Worm (Caenorhabditis elegans): ENCODE measurements around the gene pcrg-1.

DNA sequence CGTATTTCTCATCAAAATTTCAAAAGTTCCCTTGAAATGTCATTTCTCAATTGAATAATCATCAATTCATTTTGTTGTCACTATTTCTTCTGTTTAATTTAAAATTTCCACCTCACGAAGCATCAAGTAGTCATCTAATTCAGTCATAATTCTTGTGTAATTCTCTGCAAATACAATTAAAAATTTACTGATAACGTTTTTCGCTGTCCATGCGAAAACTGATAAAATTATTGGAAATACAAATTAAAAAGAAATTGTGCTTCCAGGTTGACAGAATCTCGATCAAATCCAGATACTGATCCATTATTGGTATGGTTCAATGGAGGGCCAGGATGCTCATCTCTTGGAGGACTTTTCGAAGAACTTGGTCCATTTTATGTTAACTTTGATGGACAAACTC is 32.9 kb downstream of the pcrg-1 start:
- no peak for TF ChIP-seq unc-39 (tag; optimal IDR thresholded peaks at IDR 0.05)
- no peak for TF ChIP-seq nhr-237 (tag; optimal IDR thresholded peaks at IDR 0.05)

All from whole organism, mixed stage, embryonic.